Fruit fly (Drosophila melanogaster) Kc167 (cell line): ENCODE results near the gene dnc.

ENCODE experiments used
- Myc ChIP-seq: fragments of >200 bp; optimal IDR thresholded peaks from 2 replicates; lab custom pipeline; 2017; ENCODE audit warnings: missing external identifiers
- Sin3A ChIP-seq: fragments of >200 bp; optimal IDR thresholded peaks from 2 replicates; lab custom pipeline; 2018; ENCODE audit warnings: missing external identifiers
- h ChIP-seq: fragments of >200 bp; optimal IDR thresholded peaks from 3 replicates; lab custom pipeline; 2018; ENCODE audit warnings: missing external identifiers
- insv ChIP-seq: fragments of >200 bp; optimal IDR thresholded peaks from 3 replicates; lab custom pipeline; 2018; ENCODE audit warnings: missing external identifiers
- psq ChIP-seq: fragments of >200 bp; optimal IDR thresholded peaks from 2 replicates; lab custom pipeline; 2017; ENCODE audit warnings: missing external identifiers
- ttk ChIP-seq: sonication (Bioruptor generic); optimal IDR thresholded peaks from 2 replicates; lab custom pipeline; 2017; ENCODE audit warnings: missing external identifiers

dm6 chrX:3294816-3295466 is 118.7 kb downstream of the dnc start:
- TF ChIP-seq ttk (lab: Kevin White, UChicago) (no peak), Myc (lab: Kevin White, UChicago) (no peak), psq (lab: Kevin White, UChicago) (no peak), h (lab: Kevin White, UChicago) (no peak), Sin3A (no peak), insv (lab: Kevin White, UChicago) (no peak)
